Fruit fly (Drosophila melanogaster) whole organism, embryonic: ENCODE data around the gene CG5139.

Experiments
- CG33213 ChIP-seq: fragments of 200-800 bp; sonication (Bioruptor generic); optimal IDR thresholded peaks from 3 replicates; lab custom pipeline; 2016; ENCODE audit warnings: missing biosample characterization, missing genetic modification characterization
- CG9876 ChIP-seq: fragments of 200-800 bp; sonication (Bioruptor generic); optimal IDR thresholded peaks from 2 replicates; lab custom pipeline; 2016; ENCODE audit warnings: missing biosample characterization, missing genetic modification characterization
- HLHmδ ChIP-seq: fragments of 200-800 bp; sonication (Bioruptor generic); optimal IDR thresholded peaks from 2 replicates; lab custom pipeline; 2018; ENCODE audit warnings: missing biosample characterization, mild to moderate bottlenecking, missing genetic modification characterization, moderate library complexity
- Neu2 ChIP-seq: fragments of 200-800 bp; sonication (Bioruptor generic); optimal IDR thresholded peaks from 3 replicates; lab custom pipeline; 2016; ENCODE audit warnings: missing biosample characterization, missing genetic modification characterization, borderline replicate concordance
- Sin3A ChIP-seq: fragments of >200 bp; optimal IDR thresholded peaks from 2 replicates; lab custom pipeline; 2018
- bsh ChIP-seq, 2 experiments: fragments of 200-800 bp; sonication (Bioruptor generic); optimal IDR thresholded peaks; 2 replicates each; lab custom pipeline; 2017 to 2018; ENCODE audit warnings: mild to moderate bottlenecking in 2 of 2, missing biosample characterization in 2 of 2, missing genetic modification characterization in 2 of 2, moderate library complexity in 1 of 2
- ems ChIP-seq: fragments of 200-800 bp; sonication (Bioruptor generic); optimal IDR thresholded peaks from 3 replicates; lab custom pipeline; 2016; ENCODE audit warnings: missing biosample characterization, missing genetic modification characterization
- fru ChIP-seq: fragments of >200 bp; optimal IDR thresholded peaks from 2 replicates; lab custom pipeline; 2017
- pb ChIP-seq: fragments of 200-800 bp; sonication (Bioruptor generic); optimal IDR thresholded peaks from 3 replicates; lab custom pipeline; 2016; ENCODE audit warnings: missing biosample characterization, missing genetic modification characterization
- scrt ChIP-seq: fragments of 200-800 bp; sonication (Bioruptor generic); optimal IDR thresholded peaks from 2 replicates; lab custom pipeline; 2018; ENCODE audit warnings: missing biosample characterization, mild to moderate bottlenecking, missing genetic modification characterization, moderate library complexity

DNA sequence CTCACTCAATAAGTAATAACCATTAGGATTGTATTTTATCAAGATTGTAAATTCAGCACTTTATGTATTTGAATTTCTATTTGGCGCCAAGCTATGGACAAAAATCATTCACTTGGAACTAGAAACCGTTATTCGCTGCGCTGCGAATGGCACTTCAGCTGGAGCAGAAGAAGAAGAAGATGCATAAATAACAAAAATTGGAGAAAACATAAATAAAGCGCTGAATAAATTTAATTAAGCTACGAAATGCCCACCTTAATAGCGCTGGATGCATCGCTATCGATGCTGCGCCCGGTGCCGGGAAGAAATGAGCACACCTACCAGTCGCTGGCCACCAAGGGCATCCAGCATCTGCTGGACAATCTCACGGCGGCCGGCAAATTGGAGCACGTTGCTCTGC lies 34.8 kb downstream of the CG5139 start, which contains the start of gene IntS14:
- TF ChIP-seq fru, result no peak
- TF ChIP-seq HLHmδ, result no peak
- TF ChIP-seq Sin3A, result peak; percentile 38
- no peak for TF ChIP-seq ems (GFP tag; lab: Kevin White, UChicago)
- TF ChIP-seq bsh (GFP tag; optimal IDR thresholded peaks at IDR 0.05; lab: Kevin White, UChicago), result no peak
- TF ChIP-seq pb (GFP tag; lab: Kevin White, UChicago), result no peak
- TF ChIP-seq scrt (GFP tag; lab: Kevin White, UChicago), result no peak
- TF ChIP-seq Neu2 (GFP tag; lab: Kevin White, UChicago), result no peak
- no peak for TF ChIP-seq CG33213
- no peak for TF ChIP-seq CG9876 (GFP tag; lab: Kevin White, UChicago)
